Fruit fly (Drosophila melanogaster): ENCODE measurements around the gene CG34367.

Gene CG34367

dm6 chr2L:10381890-10382450 is 28.3 kb upstream of the CG34367 start, which contains the start of gene CG5096 (continued):
- TF ChIP-seq ttk (GFP tag; IDR thresholded peaks at IDR 0.05), result peak; percentile 82; the same call in 1 of the 2 replicates
- peak; percentile 89 for TF ChIP-seq CG32532 (GFP tag; IDR thresholded peaks at IDR 0.05)
- peak; percentile 64 for TF ChIP-seq CG8089 (GFP tag; optimal IDR thresholded peaks at IDR 0.05)
- TF ChIP-seq ase (GFP tag; IDR thresholded peaks at IDR 0.05), result peak; percentile 77; the same call in 2 of the 3 replicates
- peak; percentile 92; the same call in 1 of the 2 replicates for TF ChIP-seq sob (GFP tag; IDR thresholded peaks at IDR 0.05)
- peak; percentile 93 for TF ChIP-seq gem (tag; optimal IDR thresholded peaks at IDR 0.05)
- TF ChIP-seq CG6175 (GFP tag; IDR thresholded peaks at IDR 0.05), result peak; percentile 63; the same call in 1 of the 3 replicates
- TF ChIP-seq CG11560 (tag; IDR thresholded peaks at IDR 0.05), result no peak
- TF ChIP-seq ato (GFP tag; IDR thresholded peaks at IDR 0.05; ENCODE audit: partially characterized antibody), result no peak
- peak; percentile 81 for TF ChIP-seq danr (GFP tag; IDR thresholded peaks at IDR 0.05)
- peak; percentile 96 for TF ChIP-seq Fer3 (tag; optimal IDR thresholded peaks at IDR 0.05)
- TF ChIP-seq Hr51 (GFP tag; optimal IDR thresholded peaks at IDR 0.05), result peak; percentile 58 to 93
- peak; percentile 87 for TF ChIP-seq salm (tag; optimal IDR thresholded peaks at IDR 0.05)
- TF ChIP-seq Sry-δ (GFP tag; optimal IDR thresholded peaks at IDR 0.05), result peak; percentile 38
- no peak for TF ChIP-seq ac (GFP tag; optimal IDR thresholded peaks at IDR 0.05)
- TF ChIP-seq cwo (GFP tag; optimal IDR thresholded peaks at IDR 0.05), result peak; percentile 92
- no peak for TF ChIP-seq dan (GFP tag; IDR thresholded peaks at IDR 0.05)
- TF ChIP-seq CG16863 (GFP tag; optimal IDR thresholded peaks at IDR 0.05), result peak; percentile 71
- no peak; the same call in 2 of the 3 replicates for TF ChIP-seq sr (GFP tag; IDR thresholded peaks at IDR 0.05)
- peak; percentile 90 for TF ChIP-seq scrt (GFP tag; optimal IDR thresholded peaks at IDR 0.05)
- peak; percentile 79 for TF ChIP-seq bcd (GFP tag; optimal IDR thresholded peaks at IDR 0.05)
- TF ChIP-seq bab2 (GFP tag; optimal IDR thresholded peaks at IDR 0.05), result peak; percentile 78
- TF ChIP-seq prd (optimal IDR thresholded peaks at IDR 0.05), result no peak
- TF ChIP-seq prd (GFP tag; IDR thresholded peaks at IDR 0.05), result peak; percentile 87
- TF ChIP-seq ATbp (GFP tag; optimal IDR thresholded peaks at IDR 0.05), result peak; percentile 82
- peak; percentile 45 for TF ChIP-seq CG33213 (GFP tag; optimal IDR thresholded peaks at IDR 0.05)
- peak; percentile 94 for TF ChIP-seq Hmr (GFP tag; optimal IDR thresholded peaks at IDR 0.05)
- TF ChIP-seq Hr78 (GFP tag; optimal IDR thresholded peaks at IDR 0.05), result no peak
- TF ChIP-seq dm (GFP tag; optimal IDR thresholded peaks at IDR 0.05), result peak; percentile 55
- peak; percentile 89 for TF ChIP-seq Hand (GFP tag; optimal IDR thresholded peaks at IDR 0.05)
- no peak for TF ChIP-seq amos (GFP tag; IDR thresholded peaks at IDR 0.05; ENCODE audit: partially characterized antibody)
- no peak for TF ChIP-seq pros (GFP tag; optimal IDR thresholded peaks at IDR 0.05)
- peak; percentile 90 for TF ChIP-seq HHEX (GFP tag; optimal IDR thresholded peaks at IDR 0.05)
- TF ChIP-seq Atf6 (GFP tag; IDR thresholded peaks at IDR 0.05), result peak; percentile 95
- TF ChIP-seq ash1 (GFP tag; optimal IDR thresholded peaks at IDR 0.05), result peak; percentile 82
- peak; percentile 91 for TF ChIP-seq Sox102F (GFP tag; optimal IDR thresholded peaks at IDR 0.05)
- TF ChIP-seq CG12219 (GFP tag; optimal IDR thresholded peaks at IDR 0.05), result peak; percentile 89
- peak; percentile 67 for TF ChIP-seq CG10654 (GFP tag; optimal IDR thresholded peaks at IDR 0.05)
- peak; percentile 94 for TF ChIP-seq tap (tag; optimal IDR thresholded peaks at IDR 0.05)
- TF ChIP-seq pan (optimal IDR thresholded peaks at IDR 0.05), result no peak
- peak in 1 of 2 experiments; percentile 91 for TF ChIP-seq pan (GFP tag; optimal IDR thresholded peaks at IDR 0.05 in 1 of 2, IDR thresholded peaks at IDR 0.05 in 1 of 2)
- no peak for TF ChIP-seq Sin3A (optimal IDR thresholded peaks at IDR 0.05)
- peak; percentile 75 for TF ChIP-seq trem (tag; optimal IDR thresholded peaks at IDR 0.05)
- TF ChIP-seq CG3407 (GFP tag; optimal IDR thresholded peaks at IDR 0.05), result peak; percentile 49
- no peak for TF ChIP-seq CG2129 (GFP tag; IDR thresholded peaks at IDR 0.05; ENCODE audit: partially characterized antibody)
- TF ChIP-seq CG7928 (GFP tag; optimal IDR thresholded peaks at IDR 0.05), result peak; percentile 41
- TF ChIP-seq CG5953 (GFP tag; IDR thresholded peaks at IDR 0.05), result peak; percentile 82
- TF ChIP-seq Atf-2 (GFP tag; optimal IDR thresholded peaks at IDR 0.05), result peak; percentile 70
- peak; percentile 67 for TF ChIP-seq CG4820 (GFP tag; optimal IDR thresholded peaks at IDR 0.05)
- peak; percentile 83 for TF ChIP-seq run (tag; optimal IDR thresholded peaks at IDR 0.05)

Measured in whole organism, embryonic.